Fruit fly (Drosophila melanogaster): Measurements from ENCODE around the gene CG5024.
A peak's percentile ranks its signal among the peaks of the same experiment; 100 is the strongest.

The CG5024 gene

DNA sequence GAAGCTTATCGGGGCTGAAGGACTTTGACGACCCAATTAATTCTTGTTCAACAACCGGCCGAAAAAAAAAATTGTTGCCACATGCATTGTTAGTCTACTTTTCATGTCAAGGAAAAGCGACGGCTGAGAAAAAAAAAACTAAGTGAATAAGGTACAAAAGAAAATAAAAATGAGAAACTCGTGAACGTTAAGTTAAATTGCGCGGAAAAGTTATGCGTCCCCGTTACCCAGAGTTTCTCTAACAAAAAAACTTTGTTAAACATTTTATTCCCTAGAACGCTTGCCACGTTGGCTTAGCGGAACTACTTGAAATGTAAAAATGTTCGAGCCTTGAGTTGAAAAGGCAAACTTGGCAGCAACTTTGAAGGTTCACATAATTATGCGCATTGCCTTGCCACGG is 4.3 kb downstream of the CG5024 start, which contains the start of gene CG14354:
Gene CG14354 (plus strand): TSS at position 301 of the 400 bp plus-strand sequence.
- TF ChIP-seq ovo (GFP tag; optimal IDR thresholded peaks at IDR 0.05) (no peak), Crg-1 (GFP tag; optimal IDR thresholded peaks at IDR 0.05) (no peak), CG33017 (tag; optimal IDR thresholded peaks at IDR 0.05) (no peak), CG7101 (tag; optimal IDR thresholded peaks at IDR 0.05) (no peak), pad (GFP tag; optimal IDR thresholded peaks at IDR 0.05) (no peak), tj (GFP tag; optimal IDR thresholded peaks at IDR 0.05) (no peak), cnc (optimal IDR thresholded peaks at IDR 0.05) (no peak), CG11617 (GFP tag; optimal IDR thresholded peaks at IDR 0.05) (no peak), CG7045 (GFP tag; optimal IDR thresholded peaks at IDR 0.05) (no peak), Hr96 (GFP tag; optimal IDR thresholded peaks at IDR 0.05) (no peak)

dm6 chr3R:25829598-25829997 is 18.7 kb downstream of the CG5024 start, which contains the start of gene Mst57Dc:
TSS of gene Mst57Dc (minus strand) at chr3R:25829698.
- TF ChIP-seq CG7045 (GFP tag; optimal IDR thresholded peaks at IDR 0.05) (no peak), Mnt (GFP tag; optimal IDR thresholded peaks at IDR 0.05) (no peak), CG7101 (tag; optimal IDR thresholded peaks at IDR 0.05) (no peak), CG33017 (tag; optimal IDR thresholded peaks at IDR 0.05) (no peak), bab1 (GFP tag; optimal IDR thresholded peaks at IDR 0.05) (no peak), toe (GFP tag; optimal IDR thresholded peaks at IDR 0.05) (no peak), kay (GFP tag; ENCODE audit: borderline replicate concordance) (no peak), CG5204 (GFP tag; optimal IDR thresholded peaks at IDR 0.05) (no peak), cic (GFP tag; optimal IDR thresholded peaks at IDR 0.05) (no peak), tj (GFP tag; optimal IDR thresholded peaks at IDR 0.05) (no peak), cnc (optimal IDR thresholded peaks at IDR 0.05) (no peak)

DNA sequence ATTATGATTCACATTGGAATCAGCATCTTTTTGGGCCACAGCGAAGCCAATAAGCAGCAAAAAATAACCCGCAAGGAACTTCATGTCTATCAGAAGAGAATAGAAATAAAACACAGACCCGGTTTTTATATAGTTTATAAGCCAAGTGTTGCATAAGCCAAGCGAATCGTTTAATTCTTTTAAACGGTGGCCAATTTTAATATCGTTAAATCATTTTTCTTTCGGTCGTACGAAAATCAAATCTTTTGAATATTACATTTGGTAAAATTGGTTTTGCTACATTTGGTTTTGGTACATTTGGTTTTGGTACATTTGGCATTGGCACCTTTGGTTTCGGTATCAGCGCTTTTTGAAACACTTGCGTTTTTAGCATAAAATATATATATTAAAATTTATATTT is 19.2 kb downstream of the CG5024 start, which contains the start of gene Sfp96F:
Gene Sfp96F (minus strand): TSS at position 101 of the 400 bp plus-strand sequence.
- TF ChIP-seq Mnt (GFP tag; optimal IDR thresholded peaks at IDR 0.05) = no peak
- TF ChIP-seq CG12768 (GFP tag; optimal IDR thresholded peaks at IDR 0.05) = no peak
- no peak for TF ChIP-seq toe (GFP tag; optimal IDR thresholded peaks at IDR 0.05)
- no peak for TF ChIP-seq pad (GFP tag; optimal IDR thresholded peaks at IDR 0.05)
- TF ChIP-seq CG33017 (tag; optimal IDR thresholded peaks at IDR 0.05) = no peak
- no peak for TF ChIP-seq CG5204 (GFP tag; optimal IDR thresholded peaks at IDR 0.05)
- TF ChIP-seq Hr96 (GFP tag; optimal IDR thresholded peaks at IDR 0.05) = no peak
- TF ChIP-seq tj (GFP tag; optimal IDR thresholded peaks at IDR 0.05) = no peak
- no peak for TF ChIP-seq ovo (GFP tag; optimal IDR thresholded peaks at IDR 0.05)
- TF ChIP-seq CG7101 (tag; optimal IDR thresholded peaks at IDR 0.05) = no peak
- TF ChIP-seq CG7045 (GFP tag; optimal IDR thresholded peaks at IDR 0.05) = no peak
- no peak for TF ChIP-seq cnc (optimal IDR thresholded peaks at IDR 0.05)
- TF ChIP-seq CG1620 (GFP tag; optimal IDR thresholded peaks at IDR 0.05) = no peak
- TF ChIP-seq kay (GFP tag; ENCODE audit: borderline replicate concordance) = no peak

- no peak for TF ChIP-seq kay (GFP tag; ENCODE audit: borderline replicate concordance)
- no peak for TF ChIP-seq CG7101 (tag; optimal IDR thresholded peaks at IDR 0.05)
Measured at dm6 chr3R:25830814-25831213, 19.9 kb downstream of the CG5024 start, which contains the start of gene Mst57Db. TSS of gene Mst57Db (minus strand) at chr3R:25830914.

dm6 chr3R:25831799-25832280 is 20.9 kb downstream of the CG5024 start, which contains the start of the genes Mst57Da and alpha4GT2:
TSS of gene Mst57Da (minus strand) at chr3R:25831899.
TSS of gene alpha4GT2 (plus strand) at chr3R:25832230.
- TF ChIP-seq tj (GFP tag; optimal IDR thresholded peaks at IDR 0.05) = no peak
- no peak for TF ChIP-seq CG7045 (GFP tag; optimal IDR thresholded peaks at IDR 0.05)
- no peak for TF ChIP-seq Hr96 (GFP tag; optimal IDR thresholded peaks at IDR 0.05)
- TF ChIP-seq cic (GFP tag; optimal IDR thresholded peaks at IDR 0.05) = no peak
- no peak for TF ChIP-seq CG5204 (GFP tag; optimal IDR thresholded peaks at IDR 0.05)
- TF ChIP-seq kay (GFP tag; ENCODE audit: borderline replicate concordance) = no peak
- no peak for TF ChIP-seq bab1 (GFP tag; optimal IDR thresholded peaks at IDR 0.05)
- TF ChIP-seq CG1620 (GFP tag; optimal IDR thresholded peaks at IDR 0.05) = no peak
- TF ChIP-seq CG14711 (tag; optimal IDR thresholded peaks at IDR 0.05) = no peak
- TF ChIP-seq Mnt (GFP tag; optimal IDR thresholded peaks at IDR 0.05) = no peak
- no peak for TF ChIP-seq CG12768 (GFP tag; optimal IDR thresholded peaks at IDR 0.05)
- no peak for TF ChIP-seq toe (GFP tag; optimal IDR thresholded peaks at IDR 0.05)
- no peak for TF ChIP-seq Clk (GFP tag; optimal IDR thresholded peaks at IDR 0.05)
- no peak for TF ChIP-seq CG11617 (GFP tag; optimal IDR thresholded peaks at IDR 0.05)
- no peak for TF ChIP-seq pad (GFP tag; optimal IDR thresholded peaks at IDR 0.05)
- TF ChIP-seq cnc (optimal IDR thresholded peaks at IDR 0.05) = no peak
- TF ChIP-seq Crg-1 (GFP tag; optimal IDR thresholded peaks at IDR 0.05) = no peak
- TF ChIP-seq CG7101 (tag; optimal IDR thresholded peaks at IDR 0.05) = no peak

- TF ChIP-seq ovo (GFP tag; optimal IDR thresholded peaks at IDR 0.05) = peak; percentile 84
- TF ChIP-seq Crg-1 (GFP tag; optimal IDR thresholded peaks at IDR 0.05) = peak; percentile 45
- peak; percentile 49 for TF ChIP-seq bab1 (GFP tag; optimal IDR thresholded peaks at IDR 0.05)
- no peak for TF ChIP-seq CG5204 (GFP tag; optimal IDR thresholded peaks at IDR 0.05)
- TF ChIP-seq Hr96 (GFP tag; optimal IDR thresholded peaks at IDR 0.05) = peak; percentile 11
- TF ChIP-seq pad (GFP tag; optimal IDR thresholded peaks at IDR 0.05) = peak; percentile 19
- peak; percentile 14 for TF ChIP-seq CG14711 (tag; optimal IDR thresholded peaks at IDR 0.05)
- no peak for TF ChIP-seq CG7101 (tag; optimal IDR thresholded peaks at IDR 0.05)
Measured at dm6 chr3R:25851224-25851682, 40.4 kb downstream of the CG5024 start, which contains the start of the genes CG14545 and CG5886. TSS of gene CG14545 (minus strand) at chr3R:25851291. TSS of gene CG5886 (plus strand) at chr3R:25851632.

DNA sequence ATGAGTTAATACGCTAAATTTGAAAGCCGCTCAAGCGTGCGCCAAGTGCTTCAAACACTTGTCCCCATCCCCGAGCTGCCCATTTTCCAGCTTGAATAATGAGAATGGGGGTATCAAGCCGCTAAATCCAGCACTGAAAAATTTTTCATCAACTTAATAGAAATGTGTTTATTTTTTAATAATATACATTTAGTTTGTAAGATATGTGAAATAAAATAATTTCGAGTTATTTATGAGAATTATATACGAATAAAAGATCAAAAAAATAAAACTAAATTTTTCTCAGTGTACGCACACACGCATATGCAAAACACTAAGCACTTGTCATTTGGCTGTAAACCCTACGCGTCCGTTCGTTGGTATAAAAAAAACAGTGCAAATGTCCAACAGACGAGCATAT is 43.9 kb downstream of the CG5024 start:
- no peak for TF ChIP-seq Clk (GFP tag; optimal IDR thresholded peaks at IDR 0.05)
- peak; percentile 11 for TF ChIP-seq CG33017 (tag; optimal IDR thresholded peaks at IDR 0.05)
- TF ChIP-seq CG7045 (GFP tag; optimal IDR thresholded peaks at IDR 0.05) = peak; percentile 25

Data from whole organism, adult.